Worm (Caenorhabditis elegans) whole organism, L4/young adult: Measurements from ENCODE around the gene K11D9.3.
"Not testable (repeated sequence)": the region's sequence is repeated elsewhere in the genome, so short reads cannot be mapped to it uniquely, and the experiment has no call there.

Experiments
- W03F9.2 ChIP-seq: fragments of 150-350 bp; optimal IDR thresholded peaks from 2 replicates; lab custom pipeline; 2014; ENCODE audit warnings: missing biosample characterization, missing genetic modification characterization
- dao-5 ChIP-seq: sonication (generic microtip); optimal IDR thresholded peaks from 2 replicates; lab custom pipeline; 2016; ENCODE audit warnings: missing genotype, missing genetic modification characterization, moderate library complexity, missing compliant biosample characterization
- him-1 ChIP-seq: sonication (generic microtip); optimal IDR thresholded peaks from 2 replicates; lab custom pipeline; 2016; ENCODE audit warnings: missing genotype, missing genetic modification reagents, missing genetic modification characterization, missing compliant biosample characterization

K11D9.3 gene

ce11 chrIII:10815199-10815598, 13.2 kb upstream of the K11D9.3 start:
- TF ChIP-seq dao-5 (tag; lab: Kevin White, UChicago) = no peak
- TF ChIP-seq W03F9.2 (tag; lab: Kevin White, UChicago) = no peak
- no peak for TF ChIP-seq him-1

ce11 chrIII:10813886-10814285, 11.9 kb upstream of the K11D9.3 start:
- no peak for TF ChIP-seq W03F9.2 (tag; lab: Kevin White, UChicago)
- no peak for TF ChIP-seq dao-5 (tag; lab: Kevin White, UChicago)
- TF ChIP-seq him-1 = no peak

ce11 chrIII:10812798-10813295, 10.8 kb upstream of the K11D9.3 start:
- TF ChIP-seq W03F9.2 (tag; lab: Kevin White, UChicago) (no peak), dao-5 (tag; lab: Kevin White, UChicago) (no peak), him-1 (no peak)

ce11 chrIII:10810837-10811814, 9.1 kb upstream of the K11D9.3 start:
- TF ChIP-seq W03F9.2 (tag; lab: Kevin White, UChicago) (no peak), dao-5 (tag; lab: Kevin White, UChicago) (no peak), him-1 (no peak)

ce11 chrIII:10810483-10810836, 8.4 kb upstream of the K11D9.3 start:
- TF ChIP-seq him-1 (no peak), dao-5 (tag; lab: Kevin White, UChicago) (no peak), W03F9.2 (tag; lab: Kevin White, UChicago) (no peak)

ce11 chrIII:10809568-10809967, 7.6 kb upstream of the K11D9.3 start:
- TF ChIP-seq him-1 (no peak), W03F9.2 (tag; lab: Kevin White, UChicago) (no peak), dao-5 (tag; lab: Kevin White, UChicago) (no peak)

- TF ChIP-seq him-1 = no peak
- TF ChIP-seq W03F9.2 (tag; lab: Kevin White, UChicago) = no peak
- no peak for TF ChIP-seq dao-5 (tag; lab: Kevin White, UChicago)
Observed at ce11 chrIII:10808802-10809201, 6.8 kb upstream of the K11D9.3 start.

- TF ChIP-seq dao-5 (tag; lab: Kevin White, UChicago) (no peak), W03F9.2 (tag; lab: Kevin White, UChicago) (no peak), him-1 (no peak)
Observed at ce11 chrIII:10807956-10808355, 5.9 kb upstream of the K11D9.3 start.

- no peak for TF ChIP-seq him-1
- TF ChIP-seq dao-5 (tag; lab: Kevin White, UChicago) = no peak
- TF ChIP-seq W03F9.2 (tag; lab: Kevin White, UChicago) = no peak
Observed at ce11 chrIII:10807236-10807635, 5.2 kb upstream of the K11D9.3 start.

- TF ChIP-seq him-1 = no peak
- no peak for TF ChIP-seq W03F9.2 (tag; lab: Kevin White, UChicago)
- TF ChIP-seq dao-5 (tag; lab: Kevin White, UChicago) = no peak
Observed at ce11 chrIII:10806821-10807220, 4.8 kb upstream of the K11D9.3 start.

- TF ChIP-seq him-1; W03F9.2 (tag; lab: Kevin White, UChicago); dao-5 (tag; lab: Kevin White, UChicago): not testable (repeated sequence)
Observed at ce11 chrIII:10805625-10806024, 3.6 kb upstream of the K11D9.3 start, which contains the start of gene klp-7. Gene klp-7 (plus strand): TSS chrIII:10805925.

ce11 chrIII:10805172-10805571, 3.2 kb upstream of the K11D9.3 start:
- no peak for TF ChIP-seq him-1
- TF ChIP-seq dao-5 (tag; lab: Kevin White, UChicago) = no peak
- TF ChIP-seq W03F9.2 (tag; lab: Kevin White, UChicago) = no peak

ce11 chrIII:10794049-10794448, 8.0 kb downstream of the K11D9.3 start, which contains the start of gene clec-163:
Gene clec-163 (plus strand): TSS chrIII:10794349.
- TF ChIP-seq him-1 (no peak), W03F9.2 (tag; lab: Kevin White, UChicago) (no peak), dao-5 (tag; lab: Kevin White, UChicago) (no peak)

ce11 chrIII:10791233-10791632, 10.8 kb downstream of the K11D9.3 start:
- TF ChIP-seq W03F9.2 (tag; lab: Kevin White, UChicago) (no peak), dao-5 (tag; lab: Kevin White, UChicago) (no peak), him-1 (no peak)
